Fruit fly (Drosophila melanogaster) whole organism, prepupa: Measurements from ENCODE around the gene santa-maria.

ENCODE experiments used
- Blimp-1 ChIP-seq: fragments of 200-800 bp; sonication (Bioruptor generic); optimal IDR thresholded peaks from 3 replicates; lab custom pipeline; 2017; ENCODE audit warnings: missing biosample characterization, missing genetic modification characterization, mild to moderate bottlenecking, moderate library complexity, missing genetic modification reagents
- CG10631 ChIP-seq: fragments of 200-800 bp; sonication (Bioruptor generic); optimal IDR thresholded peaks from 2 replicates; lab custom pipeline; 2016; ENCODE audit warnings: missing biosample characterization, missing genetic modification characterization
- CG10669 ChIP-seq: fragments of 200-800 bp; sonication (Bioruptor generic); optimal IDR thresholded peaks from 3 replicates; lab custom pipeline; 2018; ENCODE audit warnings: missing biosample characterization, mild to moderate bottlenecking, missing genetic modification characterization, moderate library complexity
- CG11294 ChIP-seq: fragments of 200-800 bp; sonication (Bioruptor generic); IDR thresholded peaks from 2 replicates; pipeline ENCODE4 v1.3.6; 2022; ENCODE audit warnings: missing biosample characterization, missing genetic modification characterization
- CG11762 ChIP-seq: fragments of 200-800 bp; sonication (Bioruptor generic); optimal IDR thresholded peaks from 3 replicates; lab custom pipeline; 2016; ENCODE audit warnings: missing biosample characterization, missing genetic modification characterization; ENCODE audit not compliant: insufficient read depth
- CG11902 ChIP-seq: fragments of 200-800 bp; sonication (Bioruptor generic); optimal IDR thresholded peaks from 3 replicates; lab custom pipeline; 2016; ENCODE audit warnings: missing biosample characterization, missing genetic modification characterization
- CG15336 ChIP-seq: fragments of 200-800 bp; sonication (Bioruptor generic); IDR thresholded peaks from 2 replicates; pipeline ENCODE4 v1.3.6; 2022; ENCODE audit warnings: missing biosample characterization, missing genetic modification characterization
- CG16779 ChIP-seq: fragments of 200-800 bp; sonication (Bioruptor generic); optimal IDR thresholded peaks from 3 replicates; lab custom pipeline; 2017; ENCODE audit warnings: missing biosample characterization, mild to moderate bottlenecking, missing genetic modification characterization
- CG3032 ChIP-seq: fragments of 200-800 bp; optimal IDR thresholded peaks from 2 replicates; lab custom pipeline; 2019; ENCODE audit warnings: missing biosample characterization, mild to moderate bottlenecking, missing genetic modification characterization, moderate library complexity
- CG31627 ChIP-seq: fragments of 200-800 bp; sonication (Bioruptor generic); optimal IDR thresholded peaks from 3 replicates; lab custom pipeline; 2016; ENCODE audit warnings: missing biosample characterization, missing genetic modification characterization
- CG32006 ChIP-seq: fragments of 200-800 bp; sonication (Bioruptor generic); optimal IDR thresholded peaks from 3 replicates; lab custom pipeline; 2017; ENCODE audit warnings: missing biosample characterization, mild to moderate bottlenecking, missing genetic modification characterization
- CG34406 ChIP-seq: fragments of 200-800 bp; sonication (Bioruptor generic); optimal IDR thresholded peaks from 3 replicates; lab custom pipeline; 2016; ENCODE audit warnings: missing biosample characterization, missing genetic modification characterization
- CG3919 ChIP-seq: fragments of 200-800 bp; sonication (Bioruptor generic); optimal IDR thresholded peaks from 3 replicates; lab custom pipeline; 2016; ENCODE audit warnings: missing biosample characterization, missing genetic modification characterization
- CG6276 ChIP-seq: fragments of 200-800 bp; sonication (Bioruptor generic); optimal IDR thresholded peaks from 2 replicates; lab custom pipeline; 2017; ENCODE audit warnings: missing biosample characterization, mild to moderate bottlenecking, missing genetic modification characterization
- CG6792 ChIP-seq: fragments of 200-800 bp; sonication (Bioruptor generic); optimal IDR thresholded peaks from 3 replicates; lab custom pipeline; 2016; ENCODE audit warnings: missing biosample characterization, missing genetic modification characterization
- CG6808 ChIP-seq: fragments of 200-800 bp; sonication (Bioruptor generic); optimal IDR thresholded peaks from 3 replicates; lab custom pipeline; 2017; ENCODE audit warnings: missing biosample characterization, missing genetic modification characterization, mild to moderate bottlenecking, moderate library complexity, missing genetic modification reagents
- CG6854 ChIP-seq: fragments of 200-800 bp; sonication (Bioruptor generic); optimal IDR thresholded peaks from 2 replicates; lab custom pipeline; 2017; ENCODE audit warnings: missing biosample characterization, mild to moderate bottlenecking, missing genetic modification characterization
- CG7368 ChIP-seq: fragments of 200-800 bp; sonication (Bioruptor generic); optimal IDR thresholded peaks from 3 replicates; lab custom pipeline; 2016; ENCODE audit warnings: missing biosample characterization, missing genetic modification characterization
- CG9139 ChIP-seq: fragments of 200-800 bp; sonication (Bioruptor generic); optimal IDR thresholded peaks from 3 replicates; lab custom pipeline; 2017; ENCODE audit warnings: missing biosample characterization, mild to moderate bottlenecking, missing genetic modification characterization
- Eip78C ChIP-seq: fragments of 200-800 bp; sonication (Bioruptor generic); peaks from one replicate; lab custom pipeline; 2016; ENCODE audit warnings: missing biosample characterization, missing genetic modification characterization
- Ets21C ChIP-seq: fragments of 200-800 bp; sonication (Bioruptor generic); optimal IDR thresholded peaks from 3 replicates; lab custom pipeline; 2016; ENCODE audit warnings: missing biosample characterization, missing genetic modification characterization
- Gug ChIP-seq: fragments of 200-800 bp; sonication (Bioruptor generic); IDR thresholded peaks from 2 replicates; pipeline ENCODE4 v1.3.6; 2022; ENCODE audit warnings: missing biosample characterization, missing genetic modification characterization
- Hr38 ChIP-seq: sonication (Bioruptor generic); optimal IDR thresholded peaks from 2 replicates; lab custom pipeline; 2016; ENCODE audit warnings: missing biosample characterization, missing genetic modification characterization
- Hr39 ChIP-seq: fragments of 200-800 bp; sonication (Bioruptor generic); optimal IDR thresholded peaks from 2 replicates; lab custom pipeline; 2016; ENCODE audit warnings: missing biosample characterization, missing genetic modification characterization
- Lpt ChIP-seq: fragments of 200-800 bp; sonication (Bioruptor generic); optimal IDR thresholded peaks from 3 replicates; lab custom pipeline; 2016; ENCODE audit warnings: missing biosample characterization, missing genetic modification characterization
- Met ChIP-seq: fragments of 200-800 bp; sonication (Bioruptor generic); optimal IDR thresholded peaks from 3 replicates; lab custom pipeline; 2016; ENCODE audit warnings: missing biosample characterization, missing genetic modification characterization
- Smox ChIP-seq: fragments of 200-800 bp; sonication (Bioruptor generic); optimal IDR thresholded peaks from 3 replicates; lab custom pipeline; 2016; ENCODE audit warnings: missing biosample characterization, missing genetic modification characterization
- achi ChIP-seq: fragments of 200-800 bp; sonication (Bioruptor generic); optimal IDR thresholded peaks from 3 replicates; lab custom pipeline; 2016; ENCODE audit warnings: missing biosample characterization, missing genetic modification characterization
- acj6 ChIP-seq: fragments of 200-800 bp; sonication (Bioruptor generic); optimal IDR thresholded peaks from 3 replicates; lab custom pipeline; 2016; ENCODE audit warnings: missing biosample characterization, missing genetic modification characterization
- cyc ChIP-seq: fragments of 200-800 bp; sonication (Bioruptor generic); optimal IDR thresholded peaks from 3 replicates; lab custom pipeline; 2016; ENCODE audit warnings: missing biosample characterization, missing genetic modification characterization
- eg ChIP-seq: fragments of 200-800 bp; sonication (Bioruptor generic); IDR thresholded peaks from 3 replicates; pipeline ENCODE4 v1.3.6; 2022; ENCODE audit warnings: missing biosample characterization, missing genetic modification characterization
- fd59A ChIP-seq: fragments of 200-800 bp; sonication (Bioruptor generic); optimal IDR thresholded peaks from 2 replicates; lab custom pipeline; 2017; ENCODE audit warnings: missing biosample characterization, mild to moderate bottlenecking, missing genetic modification characterization, missing genetic modification reagents
- fd85E ChIP-seq: fragments of 200-800 bp; sonication (Bioruptor generic); optimal IDR thresholded peaks from 3 replicates; lab custom pipeline; 2016; ENCODE audit warnings: missing biosample characterization, missing genetic modification characterization
- fkh ChIP-seq: fragments of 200-800 bp; sonication (Bioruptor generic); optimal IDR thresholded peaks from 3 replicates; lab custom pipeline; 2017; ENCODE audit warnings: missing biosample characterization, mild to moderate bottlenecking, missing genetic modification characterization, moderate library complexity
- lz ChIP-seq: fragments of 200-800 bp; sonication (Bioruptor generic); optimal IDR thresholded peaks from 3 replicates; lab custom pipeline; 2016; ENCODE audit warnings: missing biosample characterization, missing genetic modification characterization
- pdm3 ChIP-seq: fragments of 200-800 bp; sonication (Bioruptor generic); optimal IDR thresholded peaks from 3 replicates; lab custom pipeline; 2016; ENCODE audit warnings: missing biosample characterization, missing genetic modification characterization
- salr ChIP-seq, 2 experiments: fragments of 200-800 bp; sonication (Bioruptor generic); optimal IDR thresholded peaks; 3 replicates each; lab custom pipeline; 2016 to 2018; ENCODE audit warnings: missing biosample characterization in 2 of 2, missing genetic modification characterization in 2 of 2, mild to moderate bottlenecking in 1 of 2
- spab ChIP-seq: fragments of 200-800 bp; sonication (Bioruptor generic); optimal IDR thresholded peaks from 2 replicates; lab custom pipeline; 2017; ENCODE audit warnings: missing biosample characterization, mild to moderate bottlenecking, missing genetic modification characterization, missing genetic modification reagents
- ss ChIP-seq, 2 experiments: fragments of 200-800 bp; sonication (Bioruptor generic); optimal IDR thresholded peaks; 2 replicates in 1 of 2; 3 replicates in 1 of 2; lab custom pipeline; 2017 to 2018; ENCODE audit warnings: mild to moderate bottlenecking in 2 of 2, missing biosample characterization in 2 of 2, missing genetic modification characterization in 2 of 2, moderate library complexity in 1 of 2
- vri ChIP-seq: fragments of 200-800 bp; sonication (Bioruptor generic); optimal IDR thresholded peaks from 3 replicates; lab custom pipeline; 2016; ENCODE audit warnings: missing biosample characterization, mild to moderate bottlenecking, missing genetic modification characterization

santa-maria gene

dm6 chr2L:7410609-7411008 lies 40.4 kb downstream of the santa-maria start, which contains the start of gene CG15818:
TSS of gene CG15818 (plus strand) at chr2L:7410909.
- TF ChIP-seq spab: no peak
- no peak for TF ChIP-seq CG6808 (GFP tag; lab: Kevin White, UChicago)
- no peak for TF ChIP-seq Hr38 (GFP tag; lab: Kevin White, UChicago)
- TF ChIP-seq Met (GFP tag; lab: Kevin White, UChicago): no peak
- TF ChIP-seq Blimp-1 (GFP tag; lab: Kevin White, UChicago): no peak
- TF ChIP-seq CG3919 (GFP tag; lab: Kevin White, UChicago): no peak
- no peak for TF ChIP-seq pdm3
- TF ChIP-seq ss (GFP tag; optimal IDR thresholded peaks at IDR 0.05; lab: Kevin White, UChicago): no peak
- no peak for TF ChIP-seq CG16779 (tag; lab: Kevin White, UChicago)
- TF ChIP-seq CG3032 (tag; lab: Kevin White, UChicago): no peak
- TF ChIP-seq CG15336 (GFP tag; lab: Robert Waterston, UW): no peak
- TF ChIP-seq fd59A: no peak
- TF ChIP-seq Ets21C (GFP tag; lab: Kevin White, UChicago): no peak
- no peak for TF ChIP-seq CG11294
- TF ChIP-seq eg (GFP tag; lab: Robert Waterston, UW): no peak
- TF ChIP-seq CG34406 (GFP tag; lab: Kevin White, UChicago): no peak
- TF ChIP-seq, all 60 proteins: peak for 0

dm6 chr2L:7409602-7410001 lies 41.4 kb downstream of the santa-maria start, which contains the start of gene CG5181:
TSS of gene CG5181 (minus strand) at chr2L:7409809.
- no peak for TF ChIP-seq CG6808 (GFP tag; lab: Kevin White, UChicago)
- TF ChIP-seq eg (GFP tag; lab: Robert Waterston, UW): no peak
- TF ChIP-seq fd85E: no peak
- TF ChIP-seq pdm3: no peak
- TF ChIP-seq CG11902: no peak
- no peak for TF ChIP-seq CG7368
- TF ChIP-seq Gug (GFP tag; lab: Robert Waterston, UW): no peak
- no peak for TF ChIP-seq acj6 (GFP tag; lab: Kevin White, UChicago)
- TF ChIP-seq salr (GFP tag; optimal IDR thresholded peaks at IDR 0.05; lab: Kevin White, UChicago): no peak
- TF ChIP-seq Hr38 (GFP tag; lab: Kevin White, UChicago): no peak
- no peak for TF ChIP-seq CG32006
- TF ChIP-seq vri (GFP tag; lab: Kevin White, UChicago): no peak
- no peak for TF ChIP-seq CG16779 (tag; lab: Kevin White, UChicago)
- TF ChIP-seq achi: no peak
- no peak for TF ChIP-seq CG6792 (GFP tag; lab: Kevin White, UChicago)
- TF ChIP-seq, all 60 proteins: peak for 0

dm6 chr2L:7409007-7409406 lies 42.0 kb downstream of the santa-maria start:
- TF ChIP-seq Lpt (GFP tag; lab: Kevin White, UChicago) (no peak), cyc (GFP tag; lab: Kevin White, UChicago) (no peak), salr (GFP tag; optimal IDR thresholded peaks at IDR 0.05; lab: Kevin White, UChicago) (no peak), CG31627 (GFP tag; lab: Kevin White, UChicago) (no peak), acj6 (GFP tag; lab: Kevin White, UChicago) (no peak), CG10669 (GFP tag; lab: Kevin White, UChicago) (no peak), CG32006 (no peak), Blimp-1 (GFP tag; lab: Kevin White, UChicago) (no peak)

- TF ChIP-seq Smox (GFP tag; lab: Kevin White, UChicago) (no peak), Blimp-1 (GFP tag; lab: Kevin White, UChicago) (no peak), fkh (GFP tag; lab: Kevin White, UChicago) (no peak), lz (GFP tag; lab: Kevin White, UChicago) (no peak), Hr39 (no peak), CG6276 (GFP tag; lab: Kevin White, UChicago) (no peak), CG9139 (no peak), CG11294 (no peak), Eip78C (GFP tag; lab: Kevin White, UChicago) (no peak), CG11762 (GFP tag; lab: Kevin White, UChicago) (no peak), CG10631 (GFP tag; lab: Kevin White, UChicago) (no peak), CG6808 (GFP tag; lab: Kevin White, UChicago) (no peak), Ets21C (GFP tag; lab: Kevin White, UChicago) (no peak), CG31627 (GFP tag; lab: Kevin White, UChicago) (no peak), CG3919 (GFP tag; lab: Kevin White, UChicago) (no peak), CG6854 (GFP tag; lab: Kevin White, UChicago) (no peak), vri (GFP tag; lab: Kevin White, UChicago) (no peak), CG10669 (GFP tag; lab: Kevin White, UChicago) (no peak), ss (GFP tag; optimal IDR thresholded peaks at IDR 0.05; lab: Kevin White, UChicago) (no peak), Lpt (GFP tag; lab: Kevin White, UChicago) (no peak)
- TF ChIP-seq, all 60 proteins: peak for 0
These were observed 43.4 kb downstream of the santa-maria start for dm6 chr2L:7407638-7408037.
